Worm (Caenorhabditis elegans) whole organism, late embryonic: ENCODE measurements around the gene srt-56.

ENCODE experiments used
- ama-1 ChIP-seq: fragments of 150-350 bp; optimal IDR thresholded peaks from 2 replicates; lab custom pipeline; 2014
- ceh-18 ChIP-seq: sonication (generic microtip); optimal IDR thresholded peaks from 2 replicates; lab custom pipeline; 2016; ENCODE audit warnings: missing genetic modification characterization, missing compliant biosample characterization
- fkh-10 ChIP-seq: fragments of 150-350 bp; optimal IDR thresholded peaks from 2 replicates; lab custom pipeline; 2014; ENCODE audit warnings: missing biosample characterization, missing genetic modification reagents, missing genetic modification characterization
- lim-6 ChIP-seq: sonication (generic microtip); optimal IDR thresholded peaks from 2 replicates; lab custom pipeline; 2016; ENCODE audit warnings: missing genetic modification characterization, missing compliant biosample characterization
- nfya-1 ChIP-seq: sonication (generic microtip); optimal IDR thresholded peaks from 2 replicates; lab custom pipeline; 2017; ENCODE audit warnings: missing genetic modification characterization, mild to moderate bottlenecking, missing compliant biosample characterization, antibody characterized with exemption, moderate library complexity
- pha-4 ChIP-seq: fragments of 150-350 bp; optimal IDR thresholded peaks from 2 replicates; lab custom pipeline; 2018; ENCODE audit warnings: missing biosample characterization, missing genetic modification reagents, missing genetic modification characterization
- unc-55 ChIP-seq: sonication (generic microtip); optimal IDR thresholded peaks from 2 replicates; lab custom pipeline; 2017; ENCODE audit warnings: missing biosample characterization, missing genetic modification reagents, missing genetic modification characterization

DNA sequence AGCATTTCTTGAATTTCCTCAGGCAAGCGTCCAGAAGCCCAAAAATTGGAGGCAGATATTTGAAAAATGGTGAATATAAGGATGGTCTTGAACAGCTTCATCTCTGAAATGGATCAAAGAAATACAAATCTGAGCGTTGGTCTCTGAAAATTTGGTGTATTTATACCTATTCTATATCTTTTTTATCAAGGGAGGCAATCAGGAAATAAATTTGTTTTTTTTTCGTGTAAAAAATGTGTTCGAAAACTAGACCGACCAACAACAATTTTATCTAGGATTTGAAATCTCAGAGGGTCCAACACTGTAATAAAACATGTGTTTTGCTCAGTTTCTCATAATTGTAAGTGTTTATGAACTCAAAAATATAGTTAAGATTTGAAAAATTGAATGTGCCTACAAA is at the start of gene srt-56:
- no peak for TF ChIP-seq nfya-1 (tag; lab: Kevin White, UChicago)
- no peak for TF ChIP-seq pha-4 (tag; lab: Kevin White, UChicago)
- no peak for TF ChIP-seq lim-6 (tag; lab: Kevin White, UChicago)
- TF ChIP-seq unc-55, result no peak
- no peak for TF ChIP-seq fkh-10
- TF ChIP-seq ceh-18 (tag; lab: Kevin White, UChicago), result no peak
- TF ChIP-seq ama-1, result no peak
